Worm (Caenorhabditis elegans) whole organism, mixed stage, embryonic: Measurements from ENCODE around the gene C05D11.8.

ENCODE experiments used
- bed-3 ChIP-seq: fragments of 200-800 bp; sonication (Bioruptor generic); optimal IDR thresholded peaks from 3 replicates; lab custom pipeline; 2018; ENCODE audit warnings: mild to moderate bottlenecking, missing genetic modification characterization, moderate library complexity, missing compliant biosample characterization
- ces-1 ChIP-seq: fragments of 150-350 bp; optimal IDR thresholded peaks from 2 replicates; lab custom pipeline; 2014; ENCODE audit warnings: missing biosample characterization, missing genetic modification reagents, missing genetic modification characterization
- hlh-1 ChIP-seq: fragments of 150-350 bp; optimal IDR thresholded peaks from 2 replicates; lab custom pipeline; 2014; ENCODE audit warnings: missing biosample characterization, missing genetic modification reagents, missing genetic modification characterization
- lin-32 ChIP-seq: fragments of 200-800 bp; sonication (Bioruptor generic); optimal IDR thresholded peaks from 2 replicates; lab custom pipeline; 2018; ENCODE audit warnings: mild to moderate bottlenecking, missing genetic modification characterization, missing compliant biosample characterization
- lsy-2 ChIP-seq: fragments of 150-350 bp; optimal IDR thresholded peaks from 2 replicates; lab custom pipeline; 2014; ENCODE audit warnings: missing biosample characterization, missing genetic modification characterization
- nhr-12 ChIP-seq: fragments of 150-350 bp; optimal IDR thresholded peaks from 2 replicates; lab custom pipeline; 2014; ENCODE audit warnings: missing biosample characterization, missing genetic modification characterization
- nhr-237 ChIP-seq: fragments of 150-350 bp; optimal IDR thresholded peaks from 2 replicates; lab custom pipeline; 2014; ENCODE audit warnings: missing biosample characterization, missing genetic modification characterization
- nhr-76 ChIP-seq: sonication (generic microtip); optimal IDR thresholded peaks from 2 replicates; lab custom pipeline; 2017; ENCODE audit warnings: missing biosample characterization, missing genetic modification characterization
- pha-4 ChIP-seq: fragments of 150-350 bp; optimal IDR thresholded peaks from 2 replicates; lab custom pipeline; 2018; ENCODE audit warnings: missing biosample characterization, missing genetic modification reagents, missing genetic modification characterization

DNA sequence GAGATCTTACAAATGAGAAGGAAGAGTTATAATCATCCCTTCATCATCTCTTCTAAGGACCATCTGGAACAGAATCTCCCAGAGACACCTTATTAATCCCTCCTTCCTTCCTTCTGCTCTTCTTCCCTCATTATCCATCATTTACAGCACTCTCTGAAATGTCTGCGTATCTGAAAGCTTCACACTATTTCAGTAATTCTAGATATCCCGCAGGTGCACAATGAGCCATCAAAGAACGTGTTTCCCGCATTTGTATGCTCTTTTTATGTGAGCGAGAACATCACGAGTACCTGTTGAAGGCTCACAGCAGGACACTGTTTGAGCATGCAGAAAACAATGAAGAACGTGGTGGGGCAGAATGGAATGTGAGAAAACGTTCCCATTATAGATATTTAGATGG, 49.3 kb upstream of the C05D11.8 start:
- TF ChIP-seq lin-32 (GFP tag; lab: Kevin White, UChicago): no peak
- TF ChIP-seq hlh-1 (tag; lab: Kevin White, UChicago): no peak
- TF ChIP-seq nhr-76: no peak
- no peak for TF ChIP-seq lsy-2 (tag; lab: Kevin White, UChicago)
- no peak for TF ChIP-seq ces-1 (GFP tag; lab: Kevin White, UChicago)
- no peak for TF ChIP-seq pha-4
- no peak for TF ChIP-seq bed-3 (GFP tag; lab: Kevin White, UChicago)
- TF ChIP-seq nhr-12: no peak
- no peak for TF ChIP-seq nhr-237
